Worm (Caenorhabditis elegans): ENCODE data around the gene gst-21.

DNA sequence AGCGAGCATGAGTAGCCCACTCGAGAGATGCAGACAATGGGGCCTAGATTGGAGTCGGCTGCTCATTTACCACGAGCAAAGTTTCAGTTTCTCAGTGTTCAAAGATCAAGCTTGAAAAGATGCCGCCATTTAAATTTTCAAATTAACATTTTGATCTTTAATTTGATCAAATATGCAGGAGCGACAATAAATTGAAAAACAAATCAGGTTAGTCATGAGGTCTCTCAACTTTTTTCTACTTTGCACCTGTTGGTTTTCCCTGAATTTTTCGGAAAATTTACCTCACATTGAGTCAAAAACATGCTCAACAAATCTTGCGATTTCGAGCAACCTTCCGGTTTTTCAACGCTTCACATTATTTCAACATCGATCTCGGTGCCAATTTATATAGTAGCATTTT, 46.5 kb downstream of the gst-21 start, which contains the start of gene srh-5:
- TF ChIP-seq him-1 (tag; optimal IDR thresholded peaks at IDR 0.05) (no peak), W03F9.2 (tag; optimal IDR thresholded peaks at IDR 0.05) (no peak)

Data from whole organism, L4/young adult.